Worm (Caenorhabditis elegans): ENCODE results near the gene ZK892.3.

Gene ZK892.3

ce11 chrII:10029890-10030289 is 28.2 kb downstream of the ZK892.3 start, which contains the start of gene ttc-36:
Gene ttc-36, plus strand, starts transcription at chrII:10030190.
- no peak for TF ChIP-seq lin-13 (tag; optimal IDR thresholded peaks at IDR 0.05)
- TF ChIP-seq nhr-237 (tag; optimal IDR thresholded peaks at IDR 0.05): no peak
- TF ChIP-seq nhr-12 (tag; optimal IDR thresholded peaks at IDR 0.05): no peak
- no peak for TF ChIP-seq ceh-39 (tag; optimal IDR thresholded peaks at IDR 0.05)
- TF ChIP-seq flh-1 (GFP tag; optimal IDR thresholded peaks at IDR 0.05): no peak
- no peak for TF ChIP-seq ceh-83 (GFP tag; optimal IDR thresholded peaks at IDR 0.05)
- TF ChIP-seq ztf-11 (tag; optimal IDR thresholded peaks at IDR 0.05): no peak
- TF ChIP-seq nhr-76 (tag; optimal IDR thresholded peaks at IDR 0.05): no peak
- no peak for TF ChIP-seq ces-1 (GFP tag; optimal IDR thresholded peaks at IDR 0.05)
- no peak for TF ChIP-seq tbx-8 (GFP tag; optimal IDR thresholded peaks at IDR 0.05)
- TF ChIP-seq nhr-2 (tag; optimal IDR thresholded peaks at IDR 0.05): no peak

ce11 chrII:10033163-10033871 is 31.7 kb downstream of the ZK892.3 start, which contains the start of gene mtcu-2:
Gene mtcu-2, minus strand, starts transcription at chrII:10033213.
- TF ChIP-seq mep-1 (tag; optimal IDR thresholded peaks at IDR 0.05) (peak; percentile 59), ces-1 (GFP tag; optimal IDR thresholded peaks at IDR 0.05) (peak; percentile 59), ceh-83 (GFP tag; optimal IDR thresholded peaks at IDR 0.05) (peak; percentile 48), pha-4 (tag; optimal IDR thresholded peaks at IDR 0.05) (peak; percentile 63), sptf-1 (tag; optimal IDR thresholded peaks at IDR 0.05) (peak; percentile 71), lsy-2 (tag; optimal IDR thresholded peaks at IDR 0.05) (peak; percentile 60), cnd-1 (tag; optimal IDR thresholded peaks at IDR 0.05) (peak; percentile 23), nhr-237 (tag; optimal IDR thresholded peaks at IDR 0.05) (peak; percentile 35), lin-13 (tag; optimal IDR thresholded peaks at IDR 0.05) (peak; percentile 40), drap-1 (GFP tag; optimal IDR thresholded peaks at IDR 0.05) (peak; percentile 46)

DNA sequence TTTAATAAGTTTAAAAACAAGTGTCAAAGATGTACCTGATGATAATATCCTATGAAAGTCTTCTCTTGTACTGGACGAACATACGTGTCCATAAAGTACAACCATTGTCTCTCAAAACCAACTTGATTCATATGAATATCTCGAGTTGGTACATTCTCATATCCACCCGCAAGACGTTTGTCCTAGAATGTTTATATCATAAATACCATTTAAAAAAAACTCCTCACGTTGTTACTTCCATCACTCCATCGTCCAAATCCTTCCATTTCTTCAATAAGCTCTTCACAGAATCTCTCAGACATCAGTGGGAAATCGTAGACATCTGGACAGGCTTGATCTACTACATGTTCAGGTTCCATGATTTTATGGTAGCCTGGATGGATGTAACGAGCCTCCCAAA is 33.8 kb downstream of the ZK892.3 start:
- no peak for TF ChIP-seq snpc-4 (tag; optimal IDR thresholded peaks at IDR 0.05)
- TF ChIP-seq bed-3 (GFP tag; optimal IDR thresholded peaks at IDR 0.05): no peak

- TF ChIP-seq unc-120 (tag; optimal IDR thresholded peaks at IDR 0.05; ENCODE audit: poor library complexity, severe bottlenecking): no peak
- peak; percentile 99 for TF ChIP-seq hlh-1 (tag; optimal IDR thresholded peaks at IDR 0.05)
- no peak for TF ChIP-seq pha-4 (tag; optimal IDR thresholded peaks at IDR 0.05)
- no peak for TF ChIP-seq nhr-12 (tag; optimal IDR thresholded peaks at IDR 0.05)
- TF ChIP-seq ham-2 (GFP tag; optimal IDR thresholded peaks at IDR 0.05): no peak
- TF ChIP-seq snpc-4 (tag; optimal IDR thresholded peaks at IDR 0.05): no peak
- no peak for TF ChIP-seq bed-3 (GFP tag; optimal IDR thresholded peaks at IDR 0.05)
These were observed 38.2 kb downstream of the ZK892.3 start, which contains the start of gene let-268 for ce11 chrII:10039799-10040198. Gene let-268, minus strand, starts transcription at chrII:10039980.

DNA sequence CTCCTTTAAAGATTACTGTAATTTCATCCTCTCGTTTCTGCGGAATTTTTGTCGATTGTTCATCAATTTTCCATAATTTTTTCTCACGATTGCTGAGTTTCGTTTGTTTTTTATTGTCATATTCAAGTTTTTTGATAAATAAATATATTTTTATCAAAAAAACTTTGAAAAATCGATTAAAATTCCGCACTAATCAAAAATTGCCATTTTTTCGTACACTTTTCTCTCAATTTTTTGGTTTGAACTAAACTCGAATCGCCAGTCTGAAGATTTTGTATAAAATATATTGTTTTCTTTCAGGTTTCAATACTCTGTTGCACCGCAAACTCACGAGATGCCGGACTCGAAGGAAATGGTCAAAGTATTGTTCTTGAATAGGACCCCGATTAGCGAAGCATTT is 39.2 kb downstream of the ZK892.3 start, which contains the start of gene ogr-2:
Gene ogr-2, plus strand, starts transcription at position 301 of the 400 bp plus-strand sequence.
- no peak for TF ChIP-seq drap-1 (GFP tag; optimal IDR thresholded peaks at IDR 0.05)
- no peak for TF ChIP-seq nhr-237 (tag; optimal IDR thresholded peaks at IDR 0.05)
- TF ChIP-seq snpc-4 (tag; optimal IDR thresholded peaks at IDR 0.05): no peak
- no peak for TF ChIP-seq ceh-39 (tag; optimal IDR thresholded peaks at IDR 0.05)
- TF ChIP-seq elt-3 (tag; optimal IDR thresholded peaks at IDR 0.05): no peak
- TF ChIP-seq ztf-11 (tag; optimal IDR thresholded peaks at IDR 0.05): no peak
- TF ChIP-seq unc-39 (tag; optimal IDR thresholded peaks at IDR 0.05): no peak
- no peak for TF ChIP-seq nhr-76 (tag; optimal IDR thresholded peaks at IDR 0.05)
- TF ChIP-seq ces-1 (GFP tag; optimal IDR thresholded peaks at IDR 0.05): no peak
- TF ChIP-seq lin-32 (GFP tag; optimal IDR thresholded peaks at IDR 0.05): no peak
- TF ChIP-seq sptf-1 (tag; optimal IDR thresholded peaks at IDR 0.05): no peak
- no peak for TF ChIP-seq ceh-83 (GFP tag; optimal IDR thresholded peaks at IDR 0.05)
- TF ChIP-seq unc-62 (GFP tag; optimal IDR thresholded peaks at IDR 0.05): no peak
- TF ChIP-seq elt-1 (tag; optimal IDR thresholded peaks at IDR 0.05; ENCODE audit: borderline replicate concordance, insufficient read depth): no peak

- TF ChIP-seq lin-13 (tag; optimal IDR thresholded peaks at IDR 0.05): peak; percentile 23
- peak; percentile 37 for TF ChIP-seq lsy-2 (tag; optimal IDR thresholded peaks at IDR 0.05)
- no peak for TF ChIP-seq ceh-39 (tag; optimal IDR thresholded peaks at IDR 0.05)
- TF ChIP-seq pha-4 (tag; optimal IDR thresholded peaks at IDR 0.05): peak; percentile 54
- peak; percentile 47 for TF ChIP-seq mep-1 (tag; optimal IDR thresholded peaks at IDR 0.05)
- TF ChIP-seq elt-1 (tag; optimal IDR thresholded peaks at IDR 0.05; ENCODE audit: borderline replicate concordance, insufficient read depth): no peak
These were observed 43.3 kb downstream of the ZK892.3 start, which contains the start of the genes F52H3.11 and bath-38 for ce11 chrII:10044961-10045360. Gene F52H3.11, minus strand, starts transcription at chrII:10045163. Gene bath-38, minus strand, starts transcription at chrII:10045270.

Data from whole organism, mixed stage, embryonic.